Fruit fly (Drosophila melanogaster) whole organism, prepupa: Measurements from ENCODE around the gene CG42538.

Experiments
- Blimp-1 ChIP-seq: fragments of 200-800 bp; sonication (Bioruptor generic); optimal IDR thresholded peaks from 3 replicates; lab custom pipeline; 2017; ENCODE audit warnings: missing biosample characterization, missing genetic modification characterization, mild to moderate bottlenecking, moderate library complexity, missing genetic modification reagents
- CG10669 ChIP-seq: fragments of 200-800 bp; sonication (Bioruptor generic); optimal IDR thresholded peaks from 3 replicates; lab custom pipeline; 2018; ENCODE audit warnings: missing biosample characterization, mild to moderate bottlenecking, missing genetic modification characterization, moderate library complexity
- CG11762 ChIP-seq: fragments of 200-800 bp; sonication (Bioruptor generic); optimal IDR thresholded peaks from 3 replicates; lab custom pipeline; 2016; ENCODE audit warnings: missing biosample characterization, missing genetic modification characterization; ENCODE audit not compliant: insufficient read depth
- CG11902 ChIP-seq: fragments of 200-800 bp; sonication (Bioruptor generic); optimal IDR thresholded peaks from 3 replicates; lab custom pipeline; 2016; ENCODE audit warnings: missing biosample characterization, missing genetic modification characterization
- CG15336 ChIP-seq: fragments of 200-800 bp; sonication (Bioruptor generic); IDR thresholded peaks from 2 replicates; pipeline ENCODE4 v1.3.6; 2022; ENCODE audit warnings: missing biosample characterization, missing genetic modification characterization
- CG16779 ChIP-seq: fragments of 200-800 bp; sonication (Bioruptor generic); optimal IDR thresholded peaks from 3 replicates; lab custom pipeline; 2017; ENCODE audit warnings: missing biosample characterization, mild to moderate bottlenecking, missing genetic modification characterization
- CG31627 ChIP-seq: fragments of 200-800 bp; sonication (Bioruptor generic); optimal IDR thresholded peaks from 3 replicates; lab custom pipeline; 2016; ENCODE audit warnings: missing biosample characterization, missing genetic modification characterization
- CG32006 ChIP-seq: fragments of 200-800 bp; sonication (Bioruptor generic); optimal IDR thresholded peaks from 3 replicates; lab custom pipeline; 2017; ENCODE audit warnings: missing biosample characterization, mild to moderate bottlenecking, missing genetic modification characterization
- CG3919 ChIP-seq: fragments of 200-800 bp; sonication (Bioruptor generic); optimal IDR thresholded peaks from 3 replicates; lab custom pipeline; 2016; ENCODE audit warnings: missing biosample characterization, missing genetic modification characterization
- CG4318 ChIP-seq: fragments of 200-800 bp; sonication (Bioruptor generic); optimal IDR thresholded peaks from 3 replicates; lab custom pipeline; 2017; ENCODE audit warnings: missing biosample characterization, mild to moderate bottlenecking, missing genetic modification characterization
- CG6163 ChIP-seq: fragments of 200-800 bp; sonication (Bioruptor generic); IDR thresholded peaks from 3 replicates; pipeline ENCODE4 v1.3.6; 2022; ENCODE audit warnings: missing biosample characterization, missing genetic modification characterization
- CG6276 ChIP-seq: fragments of 200-800 bp; sonication (Bioruptor generic); optimal IDR thresholded peaks from 2 replicates; lab custom pipeline; 2017; ENCODE audit warnings: missing biosample characterization, mild to moderate bottlenecking, missing genetic modification characterization
- CG6808 ChIP-seq: fragments of 200-800 bp; sonication (Bioruptor generic); optimal IDR thresholded peaks from 3 replicates; lab custom pipeline; 2017; ENCODE audit warnings: missing biosample characterization, missing genetic modification characterization, mild to moderate bottlenecking, moderate library complexity, missing genetic modification reagents
- CG6854 ChIP-seq: fragments of 200-800 bp; sonication (Bioruptor generic); optimal IDR thresholded peaks from 2 replicates; lab custom pipeline; 2017; ENCODE audit warnings: missing biosample characterization, mild to moderate bottlenecking, missing genetic modification characterization
- CG7368 ChIP-seq: fragments of 200-800 bp; sonication (Bioruptor generic); optimal IDR thresholded peaks from 3 replicates; lab custom pipeline; 2016; ENCODE audit warnings: missing biosample characterization, missing genetic modification characterization
- CG8119 ChIP-seq: fragments of 200-800 bp; sonication (Bioruptor generic); IDR thresholded peaks from 3 replicates; pipeline ENCODE4 v1.3.6; 2022; ENCODE audit warnings: missing biosample characterization, missing genetic modification characterization
- CG8319 ChIP-seq: fragments of 200-800 bp; sonication (Bioruptor generic); optimal IDR thresholded peaks from 3 replicates; lab custom pipeline; 2016; ENCODE audit warnings: missing biosample characterization, missing genetic modification characterization
- CG8632 ChIP-seq: fragments of 200-800 bp; sonication (Bioruptor generic); optimal IDR thresholded peaks from 3 replicates; lab custom pipeline; 2016; ENCODE audit warnings: missing biosample characterization, missing genetic modification characterization
- Eip75B ChIP-seq: fragments of 200-800 bp; sonication (Bioruptor generic); optimal IDR thresholded peaks from 3 replicates; lab custom pipeline; 2016; ENCODE audit warnings: missing biosample characterization, missing genetic modification characterization
- Eip78C ChIP-seq: fragments of 200-800 bp; sonication (Bioruptor generic); peaks from one replicate; lab custom pipeline; 2016; ENCODE audit warnings: missing biosample characterization, missing genetic modification characterization
- Ets21C ChIP-seq: fragments of 200-800 bp; sonication (Bioruptor generic); optimal IDR thresholded peaks from 3 replicates; lab custom pipeline; 2016; ENCODE audit warnings: missing biosample characterization, missing genetic modification characterization
- Ets96B ChIP-seq: fragments of 200-800 bp; optimal IDR thresholded peaks from 2 replicates; lab custom pipeline; 2019; ENCODE audit warnings: missing biosample characterization, mild to moderate bottlenecking, missing genetic modification characterization, moderate library complexity
- Hr38 ChIP-seq: sonication (Bioruptor generic); optimal IDR thresholded peaks from 2 replicates; lab custom pipeline; 2016; ENCODE audit warnings: missing biosample characterization, missing genetic modification characterization
- Hr39 ChIP-seq: fragments of 200-800 bp; sonication (Bioruptor generic); optimal IDR thresholded peaks from 2 replicates; lab custom pipeline; 2016; ENCODE audit warnings: missing biosample characterization, missing genetic modification characterization
- Lpt ChIP-seq: fragments of 200-800 bp; sonication (Bioruptor generic); optimal IDR thresholded peaks from 3 replicates; lab custom pipeline; 2016; ENCODE audit warnings: missing biosample characterization, missing genetic modification characterization
- Met ChIP-seq: fragments of 200-800 bp; sonication (Bioruptor generic); optimal IDR thresholded peaks from 3 replicates; lab custom pipeline; 2016; ENCODE audit warnings: missing biosample characterization, missing genetic modification characterization
- OdsH ChIP-seq: fragments of 200-800 bp; sonication (Bioruptor generic); optimal IDR thresholded peaks from 3 replicates; lab custom pipeline; 2016; ENCODE audit warnings: missing biosample characterization, missing genetic modification characterization
- Smox ChIP-seq: fragments of 200-800 bp; sonication (Bioruptor generic); optimal IDR thresholded peaks from 3 replicates; lab custom pipeline; 2016; ENCODE audit warnings: missing biosample characterization, missing genetic modification characterization
- Sox14 ChIP-seq: fragments of 200-800 bp; sonication (Bioruptor generic); optimal IDR thresholded peaks from 3 replicates; lab custom pipeline; 2016; ENCODE audit warnings: missing biosample characterization, missing genetic modification characterization
- Sox15 ChIP-seq: fragments of 200-800 bp; sonication (Bioruptor generic); optimal IDR thresholded peaks from 3 replicates; lab custom pipeline; 2016; ENCODE audit warnings: missing biosample characterization, missing genetic modification characterization
- achi ChIP-seq: fragments of 200-800 bp; sonication (Bioruptor generic); optimal IDR thresholded peaks from 3 replicates; lab custom pipeline; 2016; ENCODE audit warnings: missing biosample characterization, missing genetic modification characterization
- acj6 ChIP-seq: fragments of 200-800 bp; sonication (Bioruptor generic); optimal IDR thresholded peaks from 3 replicates; lab custom pipeline; 2016; ENCODE audit warnings: missing biosample characterization, missing genetic modification characterization
- eg ChIP-seq: fragments of 200-800 bp; sonication (Bioruptor generic); IDR thresholded peaks from 3 replicates; pipeline ENCODE4 v1.3.6; 2022; ENCODE audit warnings: missing biosample characterization, missing genetic modification characterization
- esn ChIP-seq: fragments of 200-800 bp; sonication (Bioruptor generic); optimal IDR thresholded peaks from 2 replicates; lab custom pipeline; 2016; ENCODE audit warnings: missing biosample characterization, mild to moderate bottlenecking, missing genetic modification characterization, moderate library complexity
- fd59A ChIP-seq: fragments of 200-800 bp; sonication (Bioruptor generic); optimal IDR thresholded peaks from 2 replicates; lab custom pipeline; 2017; ENCODE audit warnings: missing biosample characterization, mild to moderate bottlenecking, missing genetic modification characterization, missing genetic modification reagents
- fd85E ChIP-seq: fragments of 200-800 bp; sonication (Bioruptor generic); optimal IDR thresholded peaks from 3 replicates; lab custom pipeline; 2016; ENCODE audit warnings: missing biosample characterization, missing genetic modification characterization
- fkh ChIP-seq: fragments of 200-800 bp; sonication (Bioruptor generic); optimal IDR thresholded peaks from 3 replicates; lab custom pipeline; 2017; ENCODE audit warnings: missing biosample characterization, mild to moderate bottlenecking, missing genetic modification characterization, moderate library complexity
- lz ChIP-seq: fragments of 200-800 bp; sonication (Bioruptor generic); optimal IDR thresholded peaks from 3 replicates; lab custom pipeline; 2016; ENCODE audit warnings: missing biosample characterization, missing genetic modification characterization
- net ChIP-seq: fragments of 200-800 bp; sonication (Bioruptor generic); optimal IDR thresholded peaks from 3 replicates; lab custom pipeline; 2016; ENCODE audit warnings: missing biosample characterization, missing genetic modification characterization
- pdm3 ChIP-seq: fragments of 200-800 bp; sonication (Bioruptor generic); optimal IDR thresholded peaks from 3 replicates; lab custom pipeline; 2016; ENCODE audit warnings: missing biosample characterization, missing genetic modification characterization
- spab ChIP-seq: fragments of 200-800 bp; sonication (Bioruptor generic); optimal IDR thresholded peaks from 2 replicates; lab custom pipeline; 2017; ENCODE audit warnings: missing biosample characterization, mild to moderate bottlenecking, missing genetic modification characterization, missing genetic modification reagents
- ss ChIP-seq, 2 experiments: fragments of 200-800 bp; sonication (Bioruptor generic); optimal IDR thresholded peaks; 2 replicates in 1 of 2; 3 replicates in 1 of 2; lab custom pipeline; 2017 to 2018; ENCODE audit warnings: mild to moderate bottlenecking in 2 of 2, missing biosample characterization in 2 of 2, missing genetic modification characterization in 2 of 2, moderate library complexity in 1 of 2
- svp ChIP-seq: fragments of 200-800 bp; sonication (Bioruptor generic); peaks from one replicate; lab custom pipeline; 2016; ENCODE audit warnings: missing biosample characterization, missing genetic modification characterization
- topi ChIP-seq: fragments of 200-800 bp; sonication (Bioruptor generic); optimal IDR thresholded peaks from 3 replicates; lab custom pipeline; 2016; ENCODE audit warnings: missing biosample characterization, missing genetic modification characterization
- vri ChIP-seq: fragments of 200-800 bp; sonication (Bioruptor generic); optimal IDR thresholded peaks from 3 replicates; lab custom pipeline; 2016; ENCODE audit warnings: missing biosample characterization, mild to moderate bottlenecking, missing genetic modification characterization

The CG42538 gene

DNA sequence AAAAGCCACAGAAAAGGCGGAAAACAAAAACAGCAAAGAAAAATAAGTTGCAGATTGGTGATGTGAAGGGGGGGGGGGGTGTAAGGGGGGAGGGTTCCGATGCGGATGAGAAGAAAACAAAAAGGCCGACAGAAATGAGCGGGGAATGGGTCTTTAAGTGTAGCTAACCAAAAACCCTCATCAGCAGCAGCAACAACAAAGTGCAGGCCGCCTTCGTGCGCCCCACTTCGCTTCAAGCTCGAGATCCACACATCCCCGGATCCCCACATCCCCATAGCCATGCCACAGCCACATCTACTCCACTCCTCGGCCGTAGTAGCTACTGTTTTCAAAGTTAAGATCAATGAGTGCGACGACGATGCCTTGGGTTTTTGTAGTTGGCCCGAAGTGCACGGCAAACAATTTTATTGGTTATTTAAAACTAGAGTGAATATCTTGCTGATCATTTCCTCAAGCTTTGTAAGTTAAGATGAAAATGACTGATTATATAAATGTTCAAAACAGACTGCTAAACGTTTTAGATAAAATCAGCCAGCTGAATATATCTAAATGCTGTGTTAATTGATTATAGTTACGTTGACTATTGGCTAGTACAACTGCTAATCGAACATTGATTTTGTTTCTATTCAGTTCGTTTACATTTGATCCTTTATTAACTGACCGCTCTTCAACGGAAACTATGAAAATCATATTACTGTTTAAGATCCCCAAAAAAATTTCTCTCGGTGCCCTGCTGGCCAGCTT lies 9.9 kb upstream of the CG42538 start (continued):
- TF ChIP-seq Smox (GFP tag; lab: Kevin White, UChicago) (peak; percentile 63), acj6 (GFP tag; lab: Kevin White, UChicago) (peak; percentile 51), CG11902 (GFP tag; lab: Kevin White, UChicago) (peak; percentile 31), CG6163 (GFP tag; lab: Robert Waterston, UW) (no peak), CG8319 (GFP tag; lab: Kevin White, UChicago) (peak; percentile 28), lz (peak; percentile 74), topi (GFP tag; lab: Kevin White, UChicago) (peak; percentile 70), OdsH (peak; percentile 65), CG31627 (GFP tag; lab: Kevin White, UChicago) (peak; percentile 77), CG8632 (GFP tag; lab: Kevin White, UChicago) (peak; percentile 47), CG16779 (peak; percentile 15), spab (GFP tag; lab: Kevin White, UChicago) (peak; percentile 65), Lpt (GFP tag; lab: Kevin White, UChicago) (peak; percentile 24), net (GFP tag; lab: Kevin White, UChicago) (peak; percentile 45), esn (peak; percentile 81), Ets21C (peak; percentile 42), Sox15 (GFP tag; lab: Kevin White, UChicago) (peak; percentile 41), svp (peak; percentile 89), CG32006 (peak; percentile 72), CG7368 (GFP tag; lab: Kevin White, UChicago) (peak; percentile 17), CG15336 (GFP tag; lab: Robert Waterston, UW) (no peak; the same call in none of the 2 replicates), fd59A (GFP tag; lab: Kevin White, UChicago) (peak; percentile 50), CG6276 (GFP tag; lab: Kevin White, UChicago) (peak; percentile 36), CG4318 (GFP tag; lab: Kevin White, UChicago) (peak; percentile 35), achi (peak; percentile 55), pdm3 (peak; percentile 66), CG6854 (GFP tag; lab: Kevin White, UChicago) (no peak), Hr39 (GFP tag; lab: Kevin White, UChicago) (peak; percentile 66), Eip78C (peak; percentile 94), ss (GFP tag; optimal IDR thresholded peaks at IDR 0.05; lab: Kevin White, UChicago) (peak; percentile 27 to 63), Blimp-1 (GFP tag; lab: Kevin White, UChicago) (peak; percentile 8), fd85E (GFP tag; lab: Kevin White, UChicago) (no peak), CG10669 (GFP tag; lab: Kevin White, UChicago) (peak; percentile 58)
- TF ChIP-seq, all 60 proteins: peak for 47

DNA sequence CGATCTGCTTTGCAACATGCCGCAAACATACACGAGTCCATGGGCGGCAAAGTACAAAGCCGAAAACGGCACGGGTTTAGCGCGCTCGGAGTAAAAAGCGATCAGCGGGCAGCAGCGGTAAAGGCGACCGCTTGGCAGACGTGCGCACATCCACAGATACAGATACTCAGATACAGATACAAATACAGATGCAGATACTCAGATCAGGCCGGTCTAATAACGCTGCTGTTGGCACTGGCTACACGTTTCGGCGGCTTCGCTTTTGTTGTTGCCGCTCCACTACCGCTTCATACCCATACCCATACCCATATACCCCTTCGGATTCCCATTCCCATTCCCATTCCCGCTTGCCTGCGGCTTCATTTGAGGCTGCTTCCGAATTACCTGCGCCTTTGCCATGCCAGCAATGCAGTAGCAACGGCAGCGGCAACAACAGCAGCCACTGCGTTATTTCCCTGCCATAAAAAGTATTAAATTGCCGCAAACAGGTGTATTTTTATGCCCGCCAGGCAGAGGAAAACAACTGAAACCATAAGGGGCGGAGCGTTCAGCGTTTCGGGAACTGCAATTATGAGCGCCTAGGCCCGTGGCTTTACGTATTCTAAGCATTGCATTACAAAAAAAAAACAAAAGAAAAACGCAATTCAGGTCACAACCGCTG lies 9.2 kb upstream of the CG42538 start:
- TF ChIP-seq ss (GFP tag; optimal IDR thresholded peaks at IDR 0.05; lab: Kevin White, UChicago) (no peak), svp (peak; percentile 32), esn (peak; percentile 13)

- TF ChIP-seq CG6163 (GFP tag; lab: Robert Waterston, UW) (peak; percentile 79), CG6808 (GFP tag; lab: Kevin White, UChicago) (peak; percentile 40), Lpt (GFP tag; lab: Kevin White, UChicago) (no peak), fkh (GFP tag; lab: Kevin White, UChicago) (peak; percentile 99), Met (GFP tag; lab: Kevin White, UChicago) (peak; percentile 15), Hr38 (no peak), eg (GFP tag; lab: Robert Waterston, UW) (0 out of 3 replicates have a peak, but pooled peaks have one; percentile 30), CG11762 (peak; percentile 28), Blimp-1 (GFP tag; lab: Kevin White, UChicago) (no peak), CG8119 (GFP tag; lab: Robert Waterston, UW) (no peak), Ets96B (tag; lab: Kevin White, UChicago) (no peak), esn (peak; percentile 45), Sox14 (GFP tag; lab: Kevin White, UChicago) (peak; percentile 11), CG4318 (GFP tag; lab: Kevin White, UChicago) (no peak), CG3919 (peak; percentile 46), Smox (GFP tag; lab: Kevin White, UChicago) (no peak), CG31627 (GFP tag; lab: Kevin White, UChicago) (no peak), Eip75B (GFP tag; lab: Kevin White, UChicago) (peak; percentile 12), vri (peak; percentile 13)
These were observed 8.1 kb upstream of the CG42538 start for dm6 chr3L:16026065-16026789.
